Worm (Caenorhabditis elegans) whole organism, young adult: Measurements from ENCODE around the gene Y4C6A.3.

ENCODE experiments used
- F10E7.11 ChIP-seq: sonication (generic microtip); optimal IDR thresholded peaks from 2 replicates; lab custom pipeline; 2017; ENCODE audit warnings: mild to moderate bottlenecking, missing genetic modification characterization, moderate library complexity, missing compliant biosample characterization
- F22D6.2 ChIP-seq: sonication (generic microtip); optimal IDR thresholded peaks from 2 replicates; lab custom pipeline; 2016; ENCODE audit warnings: mild to moderate bottlenecking, missing genetic modification characterization, missing compliant biosample characterization
- him-1 ChIP-seq: sonication (generic microtip); optimal IDR thresholded peaks from 2 replicates; lab custom pipeline; 2016; ENCODE audit warnings: missing genotype, missing genetic modification reagents, missing genetic modification characterization, missing compliant biosample characterization
- lin-35 ChIP-seq, 3 experiments: fragments of 150-350 bp in 2 of 3; sonication (generic microtip) in 1 of 3; optimal IDR thresholded peaks; 2 replicates each; lab custom pipeline; 2014 to 2018; ENCODE audit warnings: missing biosample characterization in 3 of 3, missing genetic modification characterization in 3 of 3, missing genetic modification reagents in 3 of 3
- ztf-6 ChIP-seq: fragments of 200-800 bp; sonication (Bioruptor generic); IDR thresholded peaks from 2 replicates; pipeline ENCODE4 v1.3.6; 2022; ENCODE audit warnings: missing genetic modification reagents, missing genetic modification characterization, missing compliant biosample characterization

DNA sequence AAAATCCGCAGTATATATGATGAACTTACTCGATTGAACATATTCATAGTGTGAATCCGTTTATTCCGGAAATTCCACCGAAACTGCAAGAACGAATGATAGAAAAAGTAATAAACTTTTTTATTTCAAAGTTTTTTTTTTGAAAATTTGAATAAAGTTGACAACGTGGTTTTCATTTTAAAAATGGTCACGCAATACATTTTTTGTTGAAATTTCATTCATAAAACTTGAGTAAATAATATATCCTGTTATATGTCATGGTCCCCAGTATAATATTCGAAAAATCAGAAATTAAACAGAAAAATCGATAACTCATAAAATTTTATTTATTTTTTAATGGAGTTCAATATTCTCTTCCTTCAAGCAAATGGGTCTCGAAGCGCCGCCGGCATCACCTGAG is 44.8 kb downstream of the Y4C6A.3 start, which contains the start of gene ZK616.65:
- no peak for TF ChIP-seq F10E7.11
- no peak for TF ChIP-seq him-1 (tag; lab: Kevin White, UChicago)
- TF ChIP-seq lin-35 (GFP tag; optimal IDR thresholded peaks at IDR 0.05; lab: Kevin White, UChicago) = no peak
- no peak for TF ChIP-seq ztf-6
- no peak for TF ChIP-seq F22D6.2 (tag; lab: Kevin White, UChicago)
